Worm (Caenorhabditis elegans): ENCODE data around the gene C46H3.1.

DNA sequence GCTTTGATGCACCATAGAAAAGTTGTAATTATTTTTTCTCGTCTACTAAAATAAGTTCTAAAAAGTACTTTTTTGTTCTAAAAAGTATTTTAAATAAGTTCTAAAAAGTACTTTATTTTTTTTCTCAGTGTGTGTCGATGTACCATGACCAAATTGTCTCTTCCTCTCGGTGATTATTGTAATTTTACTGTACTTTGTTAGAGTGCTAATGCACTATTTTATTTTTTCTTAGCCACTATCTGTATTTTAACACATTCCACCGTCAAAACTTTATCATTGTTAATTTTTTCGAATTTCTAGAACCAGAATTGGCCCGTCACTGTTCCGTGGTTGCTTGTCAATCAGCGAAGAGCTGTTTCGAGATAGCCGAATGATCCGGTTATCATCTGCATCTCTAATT is 29.2 kb upstream of the C46H3.1 start, which contains the start of gene hot-8:
- TF ChIP-seq lsy-2 (tag; optimal IDR thresholded peaks at IDR 0.05) = no peak
- no peak for TF ChIP-seq Y55F3AM.14 (GFP tag; optimal IDR thresholded peaks at IDR 0.05)
- TF ChIP-seq ztf-4 (tag; optimal IDR thresholded peaks at IDR 0.05) = no peak
- no peak for TF ChIP-seq unc-55 (GFP tag; optimal IDR thresholded peaks at IDR 0.05)
- no peak for TF ChIP-seq aly-2 (tag; optimal IDR thresholded peaks at IDR 0.05)
- no peak for TF ChIP-seq elt-3 (tag; optimal IDR thresholded peaks at IDR 0.05)
- no peak for TF ChIP-seq R02D3.7 (tag; optimal IDR thresholded peaks at IDR 0.05)
- no peak for TF ChIP-seq nhr-77 (tag; optimal IDR thresholded peaks at IDR 0.05)
- TF ChIP-seq snpc-4 (tag; optimal IDR thresholded peaks at IDR 0.05) = no peak
- TF ChIP-seq fos-1 (tag; optimal IDR thresholded peaks at IDR 0.05) = no peak

All from whole organism, L2 larva.